Worm (Caenorhabditis elegans): ENCODE data around the gene B0244.6.

Gene B0244.6

ce11 chrIII:5755204-5755603, 17.4 kb downstream of the B0244.6 start, which contains the start of gene ida-1 (continued):
- peak; percentile 14 for TF ChIP-seq egl-27 (tag; optimal IDR thresholded peaks at IDR 0.05)
- TF ChIP-seq R02D3.7 (tag; optimal IDR thresholded peaks at IDR 0.05): no peak
- TF ChIP-seq alr-1 (tag; optimal IDR thresholded peaks at IDR 0.05): no peak
- TF ChIP-seq gmeb-1 (tag; optimal IDR thresholded peaks at IDR 0.05): no peak
- no peak for TF ChIP-seq unc-39 (tag; optimal IDR thresholded peaks at IDR 0.05)
- no peak for TF ChIP-seq mdl-1 (tag; optimal IDR thresholded peaks at IDR 0.05)

ce11 chrIII:5757492-5758045, 19.8 kb downstream of the B0244.6 start:
- TF ChIP-seq nhr-129 (tag; optimal IDR thresholded peaks at IDR 0.05) (no peak), blmp-1 (tag; optimal IDR thresholded peaks at IDR 0.05; ENCODE audit: insufficient read depth) (no peak), lin-11 (tag; optimal IDR thresholded peaks at IDR 0.05) (no peak), nhr-6 (tag; optimal IDR thresholded peaks at IDR 0.05) (no peak), nhr-77 (tag; optimal IDR thresholded peaks at IDR 0.05) (no peak), nhr-11 (tag; optimal IDR thresholded peaks at IDR 0.05) (no peak), elt-3 (tag; optimal IDR thresholded peaks at IDR 0.05) (no peak), lin-13 (GFP tag; optimal IDR thresholded peaks at IDR 0.05) (no peak), peb-1 (tag; optimal IDR thresholded peaks at IDR 0.05) (no peak), ama-1 (optimal IDR thresholded peaks at IDR 0.05) (no peak), R02D3.7 (tag; optimal IDR thresholded peaks at IDR 0.05) (no peak), unc-55 (GFP tag; optimal IDR thresholded peaks at IDR 0.05) (peak; percentile 29), sem-4 (tag; optimal IDR thresholded peaks at IDR 0.05) (no peak), nhr-21 (tag; optimal IDR thresholded peaks at IDR 0.05) (no peak), ceh-16 (tag; optimal IDR thresholded peaks at IDR 0.05) (no peak), nhr-10 (tag; optimal IDR thresholded peaks at IDR 0.05) (no peak), nhr-237 (tag; optimal IDR thresholded peaks at IDR 0.05) (no peak), mdl-1 (tag; optimal IDR thresholded peaks at IDR 0.05) (peak in 1 of 2 experiments; percentile 30), snpc-4 (tag; optimal IDR thresholded peaks at IDR 0.05) (no peak), gmeb-1 (tag; optimal IDR thresholded peaks at IDR 0.05) (no peak), egl-27 (tag; optimal IDR thresholded peaks at IDR 0.05) (no peak), fos-1 (tag; optimal IDR thresholded peaks at IDR 0.05) (no peak), unc-39 (tag; optimal IDR thresholded peaks at IDR 0.05) (no peak), C34F6.9 (tag; optimal IDR thresholded peaks at IDR 0.05) (peak; percentile 19), crh-2 (tag; optimal IDR thresholded peaks at IDR 0.05) (no peak), lsy-2 (tag; optimal IDR thresholded peaks at IDR 0.05) (peak in 1 of 2 experiments; percentile 33), F13H6.1 (tag; optimal IDR thresholded peaks at IDR 0.05) (no peak), ztf-1 (GFP tag; conservative IDR thresholded peaks at IDR 0.05) (no peak), skn-1 (tag; optimal IDR thresholded peaks at IDR 0.05) (no peak), ztf-4 (tag; optimal IDR thresholded peaks at IDR 0.05) (no peak), nhr-25 (tag; optimal IDR thresholded peaks at IDR 0.05) (no peak), zag-1 (tag; optimal IDR thresholded peaks at IDR 0.05) (peak; percentile 5), alr-1 (tag; optimal IDR thresholded peaks at IDR 0.05) (no peak), sma-9 (GFP tag; optimal IDR thresholded peaks at IDR 0.05) (peak; percentile 43), sma-9 (tag; optimal IDR thresholded peaks at IDR 0.05) (no peak)

- peak; percentile 62 for TF ChIP-seq lin-13 (GFP tag; optimal IDR thresholded peaks at IDR 0.05)
- TF ChIP-seq egl-27 (tag; optimal IDR thresholded peaks at IDR 0.05): peak; percentile 27
- no peak for TF ChIP-seq gmeb-1 (tag; optimal IDR thresholded peaks at IDR 0.05)
- peak; percentile 44 for TF ChIP-seq Y55F3AM.14 (GFP tag; optimal IDR thresholded peaks at IDR 0.05)
- no peak for TF ChIP-seq snpc-4 (tag; optimal IDR thresholded peaks at IDR 0.05)
- peak; percentile 35 for TF ChIP-seq F13H6.1 (tag; optimal IDR thresholded peaks at IDR 0.05)
- TF ChIP-seq sma-3 (GFP tag; optimal IDR thresholded peaks at IDR 0.05): no peak
- TF ChIP-seq elt-1 (tag; optimal IDR thresholded peaks at IDR 0.05): no peak
- TF ChIP-seq nhr-12 (tag; optimal IDR thresholded peaks at IDR 0.05): no peak
- no peak for TF ChIP-seq nhr-77 (tag; optimal IDR thresholded peaks at IDR 0.05)
- no peak for TF ChIP-seq R02D3.7 (tag; optimal IDR thresholded peaks at IDR 0.05)
- peak; percentile 43 for TF ChIP-seq nhr-6 (tag; optimal IDR thresholded peaks at IDR 0.05)
- no peak for TF ChIP-seq dmd-4 (tag; optimal IDR thresholded peaks at IDR 0.05)
- no peak for TF ChIP-seq ztf-11 (tag; optimal IDR thresholded peaks at IDR 0.05)
- no peak for TF ChIP-seq mab-5 (tag; optimal IDR thresholded peaks at IDR 0.05)
- no peak for TF ChIP-seq ztf-1 (GFP tag; conservative IDR thresholded peaks at IDR 0.05)
- peak; percentile 11 for TF ChIP-seq nhr-21 (tag; optimal IDR thresholded peaks at IDR 0.05)
- TF ChIP-seq mdl-1 (tag; optimal IDR thresholded peaks at IDR 0.05): peak in 1 of 2 experiments; percentile 40
- no peak for TF ChIP-seq elt-3 (tag; optimal IDR thresholded peaks at IDR 0.05)
- no peak for TF ChIP-seq alr-1 (tag; optimal IDR thresholded peaks at IDR 0.05)
- TF ChIP-seq peb-1 (tag; optimal IDR thresholded peaks at IDR 0.05): no peak
- no peak for TF ChIP-seq lin-39 (tag; optimal IDR thresholded peaks at IDR 0.05)
- TF ChIP-seq lin-11 (tag; optimal IDR thresholded peaks at IDR 0.05): peak; percentile 41
- peak; percentile 44 for TF ChIP-seq ama-1 (optimal IDR thresholded peaks at IDR 0.05)
- TF ChIP-seq nhr-10 (tag; optimal IDR thresholded peaks at IDR 0.05): no peak
- peak; percentile 55 for TF ChIP-seq nhr-129 (tag; optimal IDR thresholded peaks at IDR 0.05)
- TF ChIP-seq aly-2 (tag; optimal IDR thresholded peaks at IDR 0.05): no peak
- no peak for TF ChIP-seq unc-62 (GFP tag; optimal IDR thresholded peaks at IDR 0.05)
- TF ChIP-seq ztf-4 (tag; optimal IDR thresholded peaks at IDR 0.05): peak; percentile 82
- TF ChIP-seq fos-1 (tag; optimal IDR thresholded peaks at IDR 0.05): peak; percentile 30
- TF ChIP-seq nhr-25 (tag; optimal IDR thresholded peaks at IDR 0.05): no peak
- TF ChIP-seq sma-9 (GFP tag; optimal IDR thresholded peaks at IDR 0.05): peak; percentile 81
- no peak for TF ChIP-seq sma-9 (tag; optimal IDR thresholded peaks at IDR 0.05)
- peak; percentile 75 for TF ChIP-seq zag-1 (tag; optimal IDR thresholded peaks at IDR 0.05)
- TF ChIP-seq unc-55 (GFP tag; optimal IDR thresholded peaks at IDR 0.05): peak; percentile 95
- TF ChIP-seq lsy-2 (tag; optimal IDR thresholded peaks at IDR 0.05): peak in 1 of 2 experiments; percentile 81
- TF ChIP-seq C34F6.9 (tag; optimal IDR thresholded peaks at IDR 0.05): peak; percentile 88
- TF ChIP-seq crh-2 (tag; optimal IDR thresholded peaks at IDR 0.05): peak; percentile 78
Measured at ce11 chrIII:5758519-5759099, 20.8 kb downstream of the B0244.6 start.
